Worm (Caenorhabditis elegans): ENCODE data around the gene ttm-1.
A peak's percentile ranks its signal among the peaks of the same experiment; 100 is the strongest.

The ttm-1 gene

ce11 chrIII:12971828-12972379 is 5.1 kb upstream of the ttm-1 start:
- TF ChIP-seq ceh-27 (GFP tag; optimal IDR thresholded peaks at IDR 0.05) (no peak), madf-8 (GFP tag; conservative IDR thresholded peaks at IDR 0.05) (peak; percentile 44), mel-28 (tag; optimal IDR thresholded peaks at IDR 0.05; ENCODE audit: borderline replicate concordance) (no peak), madf-6 (GFP tag; IDR thresholded peaks at IDR 0.05) (peak; percentile 47), B0019.2 (GFP tag; conservative IDR thresholded peaks at IDR 0.05) (no peak), ceh-100 (GFP tag; IDR thresholded peaks at IDR 0.05) (no peak), Y53F4B.3 (GFP tag; IDR thresholded peaks at IDR 0.05) (no peak), nfya-1 (tag; optimal IDR thresholded peaks at IDR 0.05; ENCODE audit: borderline replicate concordance, insufficient read depth) (no peak), lsy-27 (tag; optimal IDR thresholded peaks at IDR 0.05; ENCODE audit: borderline replicate concordance, insufficient read depth) (no peak), bed-2 (GFP tag; IDR thresholded peaks at IDR 0.05) (no peak), lsl-1 (GFP tag; optimal IDR thresholded peaks at IDR 0.05) (peak; percentile 66), ztf-25 (GFP tag; IDR thresholded peaks at IDR 0.05) (no peak), aptf-3 (GFP tag; IDR thresholded peaks at IDR 0.05) (no peak), let-607 (tag; optimal IDR thresholded peaks at IDR 0.05) (peak in 1 of 2 experiments; percentile 15)

ce11 chrIII:12968330-12968729 is 1.5 kb upstream of the ttm-1 start:
- TF ChIP-seq nhr-27 (tag; optimal IDR thresholded peaks at IDR 0.05) (no peak), aptf-3 (GFP tag; IDR thresholded peaks at IDR 0.05) (no peak), egl-44 (GFP tag; IDR thresholded peaks at IDR 0.05) (no peak), snpc-4 (GFP tag; optimal IDR thresholded peaks at IDR 0.05) (no peak), snpc-4 (tag; optimal IDR thresholded peaks at IDR 0.05) (no peak), attf-6 (GFP tag; IDR thresholded peaks at IDR 0.05) (no peak), madf-10 (tag; optimal IDR thresholded peaks at IDR 0.05) (no peak), zfh-2 (GFP tag; conservative IDR thresholded peaks at IDR 0.05) (peak; percentile 62)

ce11 chrIII:12967437-12968043 is 745 bp upstream of the ttm-1 start:
- TF ChIP-seq ama-1 (optimal IDR thresholded peaks at IDR 0.05), result no peak
- TF ChIP-seq ama-1 (GFP tag; optimal IDR thresholded peaks at IDR 0.05), result no peak
- TF ChIP-seq B0019.2 (GFP tag; conservative IDR thresholded peaks at IDR 0.05), result no peak
- TF ChIP-seq madf-10 (tag; optimal IDR thresholded peaks at IDR 0.05), result no peak
- no peak for TF ChIP-seq F49E8.2 (tag; optimal IDR thresholded peaks at IDR 0.05; ENCODE audit: insufficient read depth)
- TF ChIP-seq lsy-27 (tag; optimal IDR thresholded peaks at IDR 0.05; ENCODE audit: borderline replicate concordance, insufficient read depth), result no peak
- no peak for TF ChIP-seq rcor-1 (GFP tag; IDR thresholded peaks at IDR 0.05)
- TF ChIP-seq ceh-58 (GFP tag; IDR thresholded peaks at IDR 0.05), result no peak
- no peak for TF ChIP-seq lag-1 (GFP tag; IDR thresholded peaks at IDR 0.05)
- no peak for TF ChIP-seq hrde-1 (tag; optimal IDR thresholded peaks at IDR 0.05; ENCODE audit: borderline replicate concordance)
- no peak for TF ChIP-seq tbp1 (GFP tag; optimal IDR thresholded peaks at IDR 0.05)
- no peak for TF ChIP-seq ztf-28 (GFP tag; IDR thresholded peaks at IDR 0.05)
- TF ChIP-seq hmg-1.2 (GFP tag; IDR thresholded peaks at IDR 0.05), result peak; percentile 44; the same call in 1 of the 2 replicates
- no peak for TF ChIP-seq bed-1 (GFP tag; IDR thresholded peaks at IDR 0.05)
- no peak for TF ChIP-seq atf-7 (tag; optimal IDR thresholded peaks at IDR 0.05)
- TF ChIP-seq lsl-1 (GFP tag; optimal IDR thresholded peaks at IDR 0.05), result peak; percentile 93
- TF ChIP-seq F33H1.4 (GFP tag; IDR thresholded peaks at IDR 0.05), result peak; percentile 69
- no peak for TF ChIP-seq nhr-27 (tag; optimal IDR thresholded peaks at IDR 0.05)
- no peak for TF ChIP-seq Y95B8A.8 (GFP tag; IDR thresholded peaks at IDR 0.05)
- 0 out of 2 replicates have a peak, but pooled peaks have one; percentile 29 for TF ChIP-seq D2030.7 (GFP tag; IDR thresholded peaks at IDR 0.05)
- TF ChIP-seq snpc-4 (GFP tag; optimal IDR thresholded peaks at IDR 0.05), result no peak
- TF ChIP-seq snpc-4 (tag; optimal IDR thresholded peaks at IDR 0.05), result no peak
- TF ChIP-seq let-607 (tag; optimal IDR thresholded peaks at IDR 0.05), result no peak
- peak; percentile 58 for TF ChIP-seq madf-8 (GFP tag; conservative IDR thresholded peaks at IDR 0.05)
- no peak for TF ChIP-seq K11D2.4 (GFP tag; IDR thresholded peaks at IDR 0.05)
- TF ChIP-seq nhr-80 (tag; optimal IDR thresholded peaks at IDR 0.05), result peak; percentile 63
- no peak for TF ChIP-seq repo-1 (tag; optimal IDR thresholded peaks at IDR 0.05)
- no peak for TF ChIP-seq ceh-100 (GFP tag; IDR thresholded peaks at IDR 0.05)
- peak; percentile 80 for TF ChIP-seq xnd-1 (tag; optimal IDR thresholded peaks at IDR 0.05)
- TF ChIP-seq dox-1 (GFP tag; IDR thresholded peaks at IDR 0.05), result no peak
- no peak for TF ChIP-seq attf-3 (GFP tag; conservative IDR thresholded peaks at IDR 0.05)
- TF ChIP-seq lin-26 (GFP tag; IDR thresholded peaks at IDR 0.05), result no peak

Data from whole organism, young adult.